Fruit fly (Drosophila melanogaster): Measurements from ENCODE around the gene bip1.

The bip1 gene

DNA sequence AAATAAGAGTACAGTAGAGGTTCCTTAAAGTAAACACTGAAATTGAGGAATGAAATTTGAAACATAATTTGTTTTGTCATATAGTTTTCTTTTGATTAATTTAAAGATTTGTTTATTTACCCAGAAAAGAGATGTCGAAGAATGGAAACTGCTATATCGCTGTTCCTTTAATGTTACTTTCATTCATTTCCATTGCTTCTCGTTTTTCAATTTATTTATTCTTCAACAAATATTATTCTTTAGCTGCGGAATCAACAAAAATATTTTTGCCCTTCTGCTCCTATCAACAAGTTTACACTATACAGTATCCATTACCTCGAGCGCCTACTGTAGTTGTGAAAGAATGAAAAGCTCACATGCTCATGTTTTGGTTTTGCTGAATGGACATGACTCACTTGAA lies 17.6 kb upstream of the bip1 start (continued):
- TF ChIP-seq C15 (GFP tag; IDR thresholded peaks at IDR 0.05) (no peak), CG1832 (GFP tag; optimal IDR thresholded peaks at IDR 0.05) (no peak), ken (GFP tag; IDR thresholded peaks at IDR 0.05) (no peak), CG3847 (GFP tag; IDR thresholded peaks at IDR 0.05) (no peak), eyg (GFP tag; optimal IDR thresholded peaks at IDR 0.05) (no peak), Nf-YC (tag; optimal IDR thresholded peaks at IDR 0.05) (no peak), E2f1 (GFP tag; IDR thresholded peaks at IDR 0.05) (no peak), ci (GFP tag; IDR thresholded peaks at IDR 0.05) (no peak), Fer2 (tag; optimal IDR thresholded peaks at IDR 0.05) (no peak), CG10321 (GFP tag; IDR thresholded peaks at IDR 0.05) (no peak), CG18599 (GFP tag; optimal IDR thresholded peaks at IDR 0.05) (no peak), CG14667 (GFP tag; IDR thresholded peaks at IDR 0.05) (no peak), Antp (GFP tag; optimal IDR thresholded peaks at IDR 0.05) (no peak), CG7556 (GFP tag; optimal IDR thresholded peaks at IDR 0.05) (no peak), Xrp1 (GFP tag; IDR thresholded peaks at IDR 0.05) (no peak), Hr78 (GFP tag; optimal IDR thresholded peaks at IDR 0.05) (no peak), CG12942 (GFP tag; optimal IDR thresholded peaks at IDR 0.05) (no peak), cwo (GFP tag; optimal IDR thresholded peaks at IDR 0.05) (peak; percentile 19), tgo (GFP tag; IDR thresholded peaks at IDR 0.05) (no peak), dpn (GFP tag; optimal IDR thresholded peaks at IDR 0.05) (peak in 1 of 2 experiments; percentile 21), CG9817 (tag; optimal IDR thresholded peaks at IDR 0.05) (no peak), CG18262 (tag; optimal IDR thresholded peaks at IDR 0.05) (peak; percentile 15), CG10431 (GFP tag; optimal IDR thresholded peaks at IDR 0.05) (no peak), Rx (GFP tag; IDR thresholded peaks at IDR 0.05) (no peak), grau (tag; optimal IDR thresholded peaks at IDR 0.05) (peak; percentile 58), CG10267 (tag; optimal IDR thresholded peaks at IDR 0.05) (no peak), trem (tag; optimal IDR thresholded peaks at IDR 0.05) (no peak), odd (GFP tag; optimal IDR thresholded peaks at IDR 0.05) (no peak), CG6683 (GFP tag; optimal IDR thresholded peaks at IDR 0.05) (no peak), ab (GFP tag; optimal IDR thresholded peaks at IDR 0.05) (no peak), pnt (GFP tag; optimal IDR thresholded peaks at IDR 0.05) (no peak), PHDP (tag; optimal IDR thresholded peaks at IDR 0.05) (no peak), sob (GFP tag; IDR thresholded peaks at IDR 0.05) (no peak), CG14441 (GFP tag; IDR thresholded peaks at IDR 0.05) (no peak), Oli (tag; optimal IDR thresholded peaks at IDR 0.05) (no peak), Opbp (GFP tag; IDR thresholded peaks at IDR 0.05; ENCODE audit: partially characterized antibody) (no peak), gcm2 (GFP tag; optimal IDR thresholded peaks at IDR 0.05) (no peak), CG14050 (GFP tag; IDR thresholded peaks at IDR 0.05) (no peak), CHES-1-like (GFP tag; optimal IDR thresholded peaks at IDR 0.05) (no peak), Gsc (GFP tag; IDR thresholded peaks at IDR 0.05) (no peak), Bdp1 (GFP tag; optimal IDR thresholded peaks at IDR 0.05) (no peak), H2.0 (GFP tag; IDR thresholded peaks at IDR 0.05) (no peak), CG4707 (GFP tag; optimal IDR thresholded peaks at IDR 0.05) (no peak), disco-r (GFP tag; optimal IDR thresholded peaks at IDR 0.05) (no peak), bab2 (GFP tag; optimal IDR thresholded peaks at IDR 0.05) (no peak), Ets65A (GFP tag) (no peak), slp2 (GFP tag; optimal IDR thresholded peaks at IDR 0.05) (no peak), CG14014 (GFP tag; IDR thresholded peaks at IDR 0.05) (no peak), E2f2 (GFP tag; IDR thresholded peaks at IDR 0.05) (no peak), az2 (GFP tag; optimal IDR thresholded peaks at IDR 0.05) (no peak), Kr (GFP tag; optimal IDR thresholded peaks at IDR 0.05) (no peak), Blimp-1 (GFP tag; optimal IDR thresholded peaks at IDR 0.05) (peak; percentile 27), CG10366 (GFP tag; IDR thresholded peaks at IDR 0.05) (no peak)
